Worm (Caenorhabditis elegans): Measurements from ENCODE around the gene C27F2.4.

DNA sequence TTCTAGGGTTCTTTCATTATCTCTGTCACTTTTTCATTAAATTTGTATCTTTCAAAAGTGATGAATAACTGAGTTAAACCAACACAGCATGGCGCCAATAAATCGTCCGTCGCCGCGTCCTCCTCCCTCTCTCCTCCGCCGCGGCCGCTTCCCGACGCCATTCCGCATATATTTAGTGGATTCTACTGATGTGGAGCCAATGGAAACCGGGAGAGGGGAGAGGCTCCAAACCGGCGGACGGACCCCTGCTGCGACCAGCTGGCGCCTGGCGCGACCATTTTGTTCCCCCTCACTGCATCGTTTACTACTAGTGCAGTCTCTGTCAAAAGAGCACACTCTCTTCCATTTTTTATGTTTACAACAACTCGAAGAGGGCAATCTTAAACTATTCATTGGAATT lies 8.9 kb downstream of the C27F2.4 start:
- no peak for TF ChIP-seq flh-1 (GFP tag; optimal IDR thresholded peaks at IDR 0.05)
- no peak for TF ChIP-seq tbx-8 (GFP tag; optimal IDR thresholded peaks at IDR 0.05)
- no peak for TF ChIP-seq ztf-11 (tag; optimal IDR thresholded peaks at IDR 0.05)
- TF ChIP-seq snpc-4 (tag; optimal IDR thresholded peaks at IDR 0.05): no peak
- no peak for TF ChIP-seq ceh-43 (GFP tag; optimal IDR thresholded peaks at IDR 0.05)
- TF ChIP-seq lin-13 (tag; optimal IDR thresholded peaks at IDR 0.05): no peak
- no peak for TF ChIP-seq elt-1 (tag; optimal IDR thresholded peaks at IDR 0.05; ENCODE audit: borderline replicate concordance, insufficient read depth)
